Worm (Caenorhabditis elegans): ENCODE results near the gene Y43F8B.29.

Y43F8B.29 gene

DNA sequence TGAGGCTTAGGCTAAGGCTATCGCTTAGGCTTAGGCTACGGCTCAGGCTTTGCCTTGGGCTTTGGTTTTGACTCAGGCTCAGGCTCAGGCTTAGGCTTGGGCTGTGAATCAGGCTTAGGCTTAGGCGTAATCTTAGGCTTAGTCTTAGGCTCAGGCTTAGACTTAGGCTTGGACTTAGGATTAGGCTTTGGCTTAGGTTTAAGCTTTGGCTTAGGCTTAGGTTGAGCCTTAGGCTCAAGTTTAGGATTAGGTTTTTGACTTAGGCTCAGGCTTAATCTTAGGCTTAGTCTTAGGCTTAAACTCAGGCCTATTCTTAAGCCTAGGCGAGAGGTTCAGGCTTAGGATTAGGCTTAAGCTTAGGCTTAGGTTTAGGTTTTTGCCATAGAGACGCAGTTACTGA, 18.9 kb downstream of the Y43F8B.29 start:
- no peak for TF ChIP-seq mdt-29 (GFP tag; IDR thresholded peaks at IDR 0.05)
- TF ChIP-seq F49E8.2 (tag; optimal IDR thresholded peaks at IDR 0.05; ENCODE audit: borderline replicate concordance), result no peak
- no peak for TF ChIP-seq tra-1 (GFP tag; IDR thresholded peaks at IDR 0.05)
- no peak for TF ChIP-seq R02D3.7 (tag; optimal IDR thresholded peaks at IDR 0.05)
- TF ChIP-seq daf-12 (tag; optimal IDR thresholded peaks at IDR 0.05), result no peak
- TF ChIP-seq lin-39 (tag; optimal IDR thresholded peaks at IDR 0.05), result no peak
- TF ChIP-seq tag-97 (GFP tag; IDR thresholded peaks at IDR 0.05), result no peak
- no peak for TF ChIP-seq zfp-2 (tag; optimal IDR thresholded peaks at IDR 0.05)
- TF ChIP-seq pqm-1 (tag; optimal IDR thresholded peaks at IDR 0.05), result no peak

DNA sequence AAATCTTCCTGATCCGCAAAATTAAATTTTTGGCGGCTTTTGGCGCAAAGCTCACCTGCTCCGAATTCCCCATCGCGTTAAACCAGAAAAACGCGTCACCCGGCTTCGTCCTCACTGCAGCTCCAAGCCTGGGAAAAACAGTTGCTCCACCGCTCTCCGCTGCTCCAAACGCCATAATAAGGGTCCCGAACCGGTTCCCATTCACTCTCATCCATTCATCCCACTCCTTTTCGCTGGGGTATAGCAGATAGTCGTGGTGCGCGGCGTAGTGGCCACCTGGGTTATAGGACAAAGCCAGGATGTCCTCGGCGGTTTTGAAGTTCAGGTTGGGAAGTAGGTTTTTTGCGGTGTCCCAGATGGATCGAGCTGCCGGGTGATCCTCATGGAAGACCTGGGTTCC, 19.5 kb downstream of the Y43F8B.29 start:
- TF ChIP-seq set-16 (GFP tag; IDR thresholded peaks at IDR 0.05), result peak; percentile 63
- no peak for TF ChIP-seq ceh-62 (tag; optimal IDR thresholded peaks at IDR 0.05)

DNA sequence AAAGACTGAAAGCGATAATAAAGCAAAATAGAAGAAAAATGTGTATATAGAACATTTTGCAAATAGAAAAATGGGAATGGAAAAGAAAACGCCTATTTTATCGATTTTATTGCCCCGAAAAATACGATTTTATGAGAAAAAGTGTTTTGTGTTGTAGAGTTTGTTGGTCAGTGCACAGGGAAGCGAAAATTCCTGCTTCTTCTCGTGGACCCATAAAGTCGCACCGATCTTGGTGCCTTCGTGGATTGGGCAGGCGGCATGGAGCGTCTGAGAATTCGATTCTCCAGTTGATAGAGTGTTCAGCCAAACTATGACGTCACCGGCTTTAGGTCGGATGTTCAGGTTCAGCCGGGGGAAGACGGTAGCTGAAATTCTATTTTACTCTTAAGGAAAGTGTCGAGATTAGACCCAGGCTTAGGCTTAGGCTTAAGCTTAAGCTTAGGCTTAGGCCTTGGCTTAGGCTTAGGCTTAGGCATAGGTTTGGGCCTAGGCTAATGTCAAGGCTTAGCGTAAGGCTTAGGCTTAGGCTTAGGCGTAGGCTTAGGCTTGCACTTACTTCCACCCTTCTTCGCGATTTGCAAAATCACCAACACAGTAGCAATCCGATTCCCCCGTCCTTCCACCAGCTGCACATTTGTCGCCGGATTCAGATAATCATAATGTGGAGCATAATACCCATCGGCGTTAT, 21.0 kb downstream of the Y43F8B.29 start, which contains the start of gene Y43F8B.19:
TSS of gene Y43F8B.19 (minus strand) at position 51 of the 688 bp plus-strand sequence.
- no peak for TF ChIP-seq F49E8.2 (tag; optimal IDR thresholded peaks at IDR 0.05; ENCODE audit: borderline replicate concordance)
- no peak for TF ChIP-seq ceh-20 (GFP tag; IDR thresholded peaks at IDR 0.05)
- no peak for TF ChIP-seq arid-1 (GFP tag; conservative IDR thresholded peaks at IDR 0.05)
- TF ChIP-seq Y5F2A.4 (GFP tag; optimal IDR thresholded peaks at IDR 0.05), result no peak
- TF ChIP-seq snpc-4 (tag; optimal IDR thresholded peaks at IDR 0.05), result no peak
- no peak for TF ChIP-seq R02D3.7 (tag; optimal IDR thresholded peaks at IDR 0.05)
- TF ChIP-seq unc-62 (GFP tag; optimal IDR thresholded peaks at IDR 0.05 in 1 of 2), result no peak
- no peak for TF ChIP-seq unc-62 (tag; optimal IDR thresholded peaks at IDR 0.05)
- TF ChIP-seq set-16 (GFP tag; IDR thresholded peaks at IDR 0.05), result no peak
- no peak for TF ChIP-seq dpl-1 (GFP tag; optimal IDR thresholded peaks at IDR 0.05)
- no peak for TF ChIP-seq lin-38 (GFP tag; IDR thresholded peaks at IDR 0.05)
- no peak for TF ChIP-seq lin-1 (GFP tag; IDR thresholded peaks at IDR 0.05)
- no peak for TF ChIP-seq F37D6.2 (tag; optimal IDR thresholded peaks at IDR 0.05)
- TF ChIP-seq dmd-9 (GFP tag; IDR thresholded peaks at IDR 0.05), result no peak
- TF ChIP-seq pha-4 (GFP tag; IDR thresholded peaks at IDR 0.05), result no peak
- TF ChIP-seq pha-4 (tag; optimal IDR thresholded peaks at IDR 0.05), result no peak
- no peak for TF ChIP-seq ZK337.2 (GFP tag; IDR thresholded peaks at IDR 0.05)

DNA sequence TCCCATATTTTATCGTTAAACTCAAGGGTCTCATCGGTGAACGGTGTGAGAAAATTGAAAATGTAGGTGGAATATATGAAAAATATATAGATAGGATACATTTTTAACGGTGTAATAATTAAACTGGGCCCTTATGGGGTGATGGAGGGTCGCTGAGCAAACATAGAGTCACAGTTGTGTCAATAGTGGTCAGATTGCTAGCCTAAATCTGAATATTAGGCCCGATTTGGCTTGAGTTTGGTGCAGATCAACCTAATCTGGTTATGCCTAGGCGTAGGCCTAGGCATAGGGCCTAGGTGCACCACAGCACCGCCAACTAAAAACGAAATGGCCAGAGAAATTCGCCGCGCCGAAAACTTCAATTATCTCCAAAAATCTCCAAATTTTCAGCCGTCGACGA, 22.1 kb downstream of the Y43F8B.29 start, which contains the start of gene phy-4:
TSS of gene phy-4 (minus strand) at position 101 of the 400 bp plus-strand sequence.
- TF ChIP-seq nhr-76 (tag; optimal IDR thresholded peaks at IDR 0.05), result no peak
- TF ChIP-seq R02D3.7 (tag; optimal IDR thresholded peaks at IDR 0.05), result no peak
- no peak for TF ChIP-seq unc-62 (GFP tag; optimal IDR thresholded peaks at IDR 0.05 in 1 of 2)
- no peak for TF ChIP-seq unc-62 (tag; optimal IDR thresholded peaks at IDR 0.05)

DNA sequence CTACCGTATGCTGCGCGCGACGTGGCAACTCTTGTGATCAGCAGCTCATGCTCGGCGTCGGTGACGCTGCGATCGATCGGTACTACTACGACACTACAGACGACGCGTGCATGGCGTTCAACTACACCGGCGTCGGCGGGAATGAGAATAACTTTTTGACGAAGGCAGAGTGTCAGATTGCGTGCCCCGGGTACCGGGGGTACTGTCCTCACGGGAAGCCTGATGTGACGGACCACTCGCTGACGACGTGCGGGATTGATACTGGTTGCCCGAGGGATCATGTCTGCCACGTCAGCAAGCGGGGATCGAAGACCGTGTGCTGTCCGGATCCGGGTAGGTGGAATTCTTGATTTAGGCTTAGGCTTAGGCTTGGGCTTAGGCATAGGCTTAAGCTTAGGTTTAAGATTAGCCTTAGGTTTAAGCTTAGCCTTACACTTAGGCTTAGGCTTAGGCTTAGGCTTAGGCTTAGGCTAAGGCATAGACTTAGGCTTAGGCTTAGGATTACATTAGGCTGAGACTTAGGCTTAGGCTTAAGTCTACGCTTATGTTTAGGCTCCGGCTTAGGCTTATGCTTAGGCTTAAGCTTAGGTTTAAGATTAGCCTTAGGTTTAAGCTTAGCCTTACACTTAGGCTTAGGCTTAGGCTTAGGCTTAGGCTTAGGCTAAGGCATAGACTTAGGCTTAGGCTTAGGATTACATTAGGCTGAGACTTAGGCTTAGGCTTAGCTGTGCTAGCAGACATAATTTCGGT, 26.4 kb downstream of the Y43F8B.29 start:
- TF ChIP-seq set-16 (GFP tag; IDR thresholded peaks at IDR 0.05), result peak; percentile 64

DNA sequence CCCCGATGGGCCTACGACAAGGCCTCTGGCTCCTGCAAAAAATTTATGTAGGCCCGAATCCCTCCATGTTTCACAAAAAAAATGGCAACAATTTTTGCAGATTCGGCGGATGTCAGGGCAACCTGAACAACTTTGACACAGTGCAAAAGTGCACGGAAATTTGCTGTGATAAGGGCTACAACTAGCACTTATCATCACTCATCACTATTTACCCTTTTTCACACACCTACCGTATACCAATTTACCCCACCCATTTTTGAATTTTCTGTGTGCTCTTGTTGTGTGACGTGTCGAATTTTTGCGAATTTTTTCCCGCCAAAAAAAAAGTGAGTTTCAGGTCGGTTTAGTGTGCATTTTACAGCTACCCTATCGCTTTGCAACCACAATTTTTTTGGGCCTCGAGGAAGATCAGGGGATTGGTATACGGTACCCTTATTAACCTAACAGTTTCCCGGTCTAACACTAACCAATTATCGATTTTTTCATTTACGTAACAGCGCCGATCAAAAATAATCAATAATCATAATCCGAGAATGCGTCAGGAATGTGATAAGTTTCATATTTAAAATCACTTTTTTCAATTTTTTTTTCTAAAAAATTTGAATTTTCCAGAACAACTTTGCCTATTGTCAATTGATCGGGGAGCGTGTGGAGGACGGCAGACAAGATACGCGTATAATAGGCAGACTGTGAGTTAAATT, 27.2 kb downstream of the Y43F8B.29 start:
- peak; percentile 71 for TF ChIP-seq pqm-1 (tag; optimal IDR thresholded peaks at IDR 0.05)
- no peak for TF ChIP-seq daf-19 (GFP tag; conservative IDR thresholded peaks at IDR 0.05)
- no peak for TF ChIP-seq lin-13 (GFP tag; optimal IDR thresholded peaks at IDR 0.05)
- no peak for TF ChIP-seq php-3 (GFP tag; IDR thresholded peaks at IDR 0.05)
- no peak for TF ChIP-seq saeg-2 (GFP tag; IDR thresholded peaks at IDR 0.05)
- TF ChIP-seq nhr-28 (tag; optimal IDR thresholded peaks at IDR 0.05), result peak; percentile 61
- TF ChIP-seq D1046.2 (GFP tag; IDR thresholded peaks at IDR 0.05), result no peak
- TF ChIP-seq mdt-29 (GFP tag; IDR thresholded peaks at IDR 0.05), result no peak
- TF ChIP-seq mxl-3 (GFP tag; optimal IDR thresholded peaks at IDR 0.05), result peak; percentile 27
- TF ChIP-seq ceh-28 (tag; optimal IDR thresholded peaks at IDR 0.05), result peak; percentile 83
- TF ChIP-seq ama-1 (optimal IDR thresholded peaks at IDR 0.05), result no peak
- TF ChIP-seq mep-1 (tag; optimal IDR thresholded peaks at IDR 0.05), result no peak
- TF ChIP-seq lir-3 (tag; optimal IDR thresholded peaks at IDR 0.05), result no peak
- no peak for TF ChIP-seq unc-62 (GFP tag; optimal IDR thresholded peaks at IDR 0.05 in 1 of 2)
- no peak for TF ChIP-seq unc-62 (tag; optimal IDR thresholded peaks at IDR 0.05)
- no peak for TF ChIP-seq F26F4.8 (GFP tag; conservative IDR thresholded peaks at IDR 0.05)
- TF ChIP-seq Y48G9A.11 (GFP tag; IDR thresholded peaks at IDR 0.05), result no peak
